Worm (Caenorhabditis elegans): ENCODE measurements around the gene nspa-8.

DNA sequence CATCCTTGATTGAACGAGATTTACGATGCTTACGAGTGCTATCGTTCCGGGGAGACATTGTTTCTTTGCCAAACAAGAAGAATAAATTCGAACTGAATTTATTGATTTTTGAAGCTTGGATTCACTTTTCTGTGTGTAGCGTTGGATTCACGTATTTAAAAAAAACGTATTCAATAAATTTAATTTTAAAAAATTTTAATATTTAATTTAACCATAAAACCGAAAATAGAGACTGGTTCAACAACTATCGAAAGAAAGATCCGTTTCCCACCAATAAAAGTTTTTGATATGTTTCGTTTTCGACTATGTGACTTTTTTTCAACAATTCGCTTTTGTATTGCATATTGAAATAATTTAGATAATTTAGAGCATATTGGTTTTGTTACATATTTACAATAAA, 48.5 kb upstream of the nspa-8 start, which contains the start of gene ZC412.5:
- TF ChIP-seq ztf-11 (tag; optimal IDR thresholded peaks at IDR 0.05), result no peak
- no peak for TF ChIP-seq skn-1 (tag; optimal IDR thresholded peaks at IDR 0.05)
- TF ChIP-seq fos-1 (tag; optimal IDR thresholded peaks at IDR 0.05), result no peak
- no peak for TF ChIP-seq daf-12 (tag; optimal IDR thresholded peaks at IDR 0.05)
- no peak for TF ChIP-seq nhr-77 (tag; optimal IDR thresholded peaks at IDR 0.05)
- no peak for TF ChIP-seq fkh-2 (tag; optimal IDR thresholded peaks at IDR 0.05)
- TF ChIP-seq nhr-67 (tag; optimal IDR thresholded peaks at IDR 0.05), result no peak
- no peak for TF ChIP-seq tbx-2 (tag; optimal IDR thresholded peaks at IDR 0.05)
- TF ChIP-seq ama-1 (optimal IDR thresholded peaks at IDR 0.05), result no peak
- no peak for TF ChIP-seq unc-62 (GFP tag; optimal IDR thresholded peaks at IDR 0.05)
- no peak for TF ChIP-seq nfya-1 (tag; optimal IDR thresholded peaks at IDR 0.05; ENCODE audit: insufficient read depth)
- TF ChIP-seq egl-27 (tag; optimal IDR thresholded peaks at IDR 0.05), result no peak
